Worm (Caenorhabditis elegans) whole organism, L4 larva: ENCODE measurements around the gene srdh-1.

Experiments used
- ceh-28 ChIP-seq: fragments of 150-350 bp; optimal IDR thresholded peaks from 2 replicates; lab custom pipeline; 2014; ENCODE audit warnings: missing biosample characterization, missing genetic modification reagents, missing genetic modification characterization
- mxl-3 ChIP-seq: fragments of 200-800 bp; sonication (Bioruptor generic); optimal IDR thresholded peaks from 2 replicates; lab custom pipeline; 2018; ENCODE audit warnings: mild to moderate bottlenecking, missing genetic modification characterization, missing compliant biosample characterization

DNA sequence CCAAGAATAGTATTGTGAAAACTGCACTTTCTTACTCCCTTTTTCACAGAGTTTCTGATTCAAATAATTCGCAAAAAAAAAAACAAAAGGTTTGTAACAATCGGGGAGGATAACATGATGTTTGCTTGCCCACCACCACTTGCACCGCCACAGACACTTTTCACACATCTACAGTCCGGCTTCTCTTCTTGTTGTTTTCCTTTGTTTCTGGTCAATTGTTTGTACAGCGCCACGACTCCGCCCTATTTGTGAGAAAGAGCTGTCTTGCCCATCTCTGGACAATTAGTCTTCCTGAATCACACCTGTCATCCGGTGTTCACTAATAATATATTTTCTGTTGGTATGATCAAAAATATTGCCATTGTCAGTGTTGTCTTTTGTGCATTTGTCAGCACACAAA, 33.5 kb upstream of the srdh-1 start, which contains the start of gene M110.9:
- no peak for TF ChIP-seq mxl-3 (GFP tag; lab: Kevin White, UChicago)
- TF ChIP-seq ceh-28 (tag; lab: Kevin White, UChicago), result no peak
